Worm (Caenorhabditis elegans) whole organism, L3 larva: Measurements from ENCODE around the gene C12D8.9.

Experiments
- ceh-28 ChIP-seq: fragments of 150-350 bp; optimal IDR thresholded peaks from 2 replicates; lab custom pipeline; 2014; ENCODE audit warnings: missing biosample characterization, missing genetic modification reagents, missing genetic modification characterization
- nhr-237 ChIP-seq: fragments of 150-350 bp; optimal IDR thresholded peaks from 2 replicates; lab custom pipeline; 2014; ENCODE audit warnings: missing biosample characterization, missing genetic modification characterization

DNA sequence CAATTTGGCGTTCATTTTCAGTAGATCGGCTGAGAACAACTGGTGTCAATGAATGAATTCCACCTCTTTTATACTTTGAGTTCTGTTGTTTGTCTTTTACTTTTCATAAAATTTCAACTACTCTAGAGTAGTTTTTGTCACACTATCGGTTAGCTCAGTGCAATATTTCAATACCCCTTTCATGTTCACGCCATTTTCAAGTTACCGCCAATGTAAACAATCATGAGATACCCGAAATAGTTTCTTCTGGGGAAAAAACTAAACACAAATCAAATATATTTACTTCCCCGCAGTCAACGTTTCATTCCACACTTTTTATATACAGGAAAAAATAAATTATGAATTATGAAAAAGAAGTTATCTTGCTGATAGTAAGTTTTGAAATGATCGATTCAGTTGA is 14.6 kb downstream of the C12D8.9 start, which contains the start of gene fipr-4:
- no peak for TF ChIP-seq nhr-237 (tag; lab: Kevin White, UChicago)
- no peak for TF ChIP-seq ceh-28 (tag; lab: Kevin White, UChicago)
